Fruit fly (Drosophila melanogaster) whole organism, adult: ENCODE results near the gene CG12994.

ENCODE experiments used
- CG11617 ChIP-seq: fragments of 200-800 bp; sonication (Bioruptor generic); optimal IDR thresholded peaks from 2 replicates; lab custom pipeline; 2017; ENCODE audit warnings: mild to moderate bottlenecking, missing biosample characterization, missing genetic modification reagents, missing genetic modification characterization
- CG1620 ChIP-seq: fragments of 200-800 bp; sonication (Bioruptor generic); optimal IDR thresholded peaks from 2 replicates; lab custom pipeline; 2016; ENCODE audit warnings: missing biosample characterization, missing genetic modification characterization
- CG5204 ChIP-seq: fragments of 200-800 bp; sonication (Bioruptor generic); optimal IDR thresholded peaks from 2 replicates; lab custom pipeline; 2016; ENCODE audit warnings: missing biosample characterization, missing genetic modification characterization
- Crg-1 ChIP-seq: fragments of 200-800 bp; sonication (Bioruptor generic); optimal IDR thresholded peaks from 2 replicates; lab custom pipeline; 2016; ENCODE audit warnings: missing biosample characterization, missing genetic modification characterization
- Mnt ChIP-seq: fragments of 200-800 bp; sonication (Bioruptor generic); optimal IDR thresholded peaks from 2 replicates; lab custom pipeline; 2016; ENCODE audit warnings: missing biosample characterization, mild to moderate bottlenecking, missing genetic modification characterization
- cic ChIP-seq: fragments of 200-800 bp; sonication (Bioruptor generic); optimal IDR thresholded peaks from 2 replicates; lab custom pipeline; 2017; ENCODE audit warnings: missing biosample characterization, mild to moderate bottlenecking, missing genetic modification characterization, moderate library complexity
- cnc ChIP-seq, 2 experiments: fragments of >200 bp; optimal IDR thresholded peaks; 2 replicates each; lab custom pipeline; 2017
- kay ChIP-seq: fragments of 200-800 bp; sonication (Bioruptor generic); peaks from one replicate; lab custom pipeline; 2016; ENCODE audit warnings: missing biosample characterization, missing genetic modification characterization, borderline replicate concordance
- pad ChIP-seq: fragments of 200-800 bp; sonication (Bioruptor generic); optimal IDR thresholded peaks from 3 replicates; lab custom pipeline; 2017; ENCODE audit warnings: missing biosample characterization, missing genetic modification characterization, mild to moderate bottlenecking, moderate library complexity, missing genetic modification reagents
- toe ChIP-seq: fragments of 200-800 bp; sonication (Bioruptor generic); optimal IDR thresholded peaks from 2 replicates; lab custom pipeline; 2016; ENCODE audit warnings: missing biosample characterization, missing genetic modification characterization

DNA sequence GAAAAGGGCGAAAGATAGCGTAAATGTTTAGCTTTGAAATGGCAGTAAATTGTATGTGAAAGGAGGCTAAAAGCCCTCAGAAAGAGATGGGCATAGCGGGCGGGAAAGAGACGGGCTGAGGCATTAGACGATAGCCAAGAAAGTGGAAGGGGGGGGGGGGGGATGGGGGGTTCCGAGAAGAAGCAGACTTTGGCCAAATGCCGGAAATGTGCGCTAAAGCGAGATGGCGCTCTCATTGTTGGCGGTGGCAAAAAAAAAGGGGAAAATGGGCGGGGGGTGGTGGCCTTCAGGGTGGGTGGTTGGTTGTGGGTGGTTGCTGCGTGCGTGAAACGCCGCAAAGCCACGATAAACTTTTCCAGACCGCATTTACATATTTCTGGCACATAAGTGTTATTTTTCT lies 60.8 kb downstream of the CG12994 start:
- TF ChIP-seq Crg-1 (GFP tag; lab: Kevin White, UChicago): no peak
- no peak for TF ChIP-seq kay
- no peak for TF ChIP-seq pad (GFP tag; lab: Kevin White, UChicago)
- TF ChIP-seq cnc (optimal IDR thresholded peaks at IDR 0.05; lab: Kevin White, UChicago): no peak
- TF ChIP-seq Mnt (GFP tag; lab: Kevin White, UChicago): no peak
- TF ChIP-seq CG11617 (GFP tag; lab: Kevin White, UChicago): no peak
- TF ChIP-seq toe (GFP tag; lab: Kevin White, UChicago): no peak
- TF ChIP-seq CG1620 (GFP tag; lab: Kevin White, UChicago): no peak
- no peak for TF ChIP-seq CG5204 (GFP tag; lab: Kevin White, UChicago)
- TF ChIP-seq cic: no peak
